Fruit fly (Drosophila melanogaster) whole organism, embryonic: ENCODE measurements around the gene CG13931.

Experiments
- CG10267 ChIP-seq: fragments of 200-800 bp; sonication (Bioruptor generic); optimal IDR thresholded peaks from 2 replicates; lab custom pipeline; 2018; ENCODE audit warnings: missing biosample characterization, mild to moderate bottlenecking, missing genetic modification characterization, moderate library complexity
- CG10321 ChIP-seq: fragments of 200-800 bp; sonication (Bioruptor generic); IDR thresholded peaks from 2 replicates; pipeline ENCODE4 v1.3.6; 2022; ENCODE audit warnings: missing biosample characterization, missing genetic modification characterization
- CG10366 ChIP-seq: fragments of 200-800 bp; sonication (Bioruptor generic); IDR thresholded peaks from 2 replicates; pipeline ENCODE4 v1.3.6; 2022; ENCODE audit warnings: missing biosample characterization, missing genetic modification characterization
- CG10979 ChIP-seq: fragments of 200-800 bp; sonication (Bioruptor generic); optimal IDR thresholded peaks from 2 replicates; lab custom pipeline; 2018; ENCODE audit warnings: missing biosample characterization, mild to moderate bottlenecking, missing genetic modification characterization, moderate library complexity
- CG11456 ChIP-seq: fragments of 200-800 bp; sonication (Bioruptor generic); IDR thresholded peaks from 3 replicates; pipeline ENCODE4 v1.3.6; 2022; ENCODE audit warnings: missing biosample characterization, missing genetic modification characterization
- CG11696 ChIP-seq: fragments of 200-800 bp; sonication (Bioruptor generic); IDR thresholded peaks from 2 replicates; pipeline ENCODE4 v1.3.6; 2022; ENCODE audit warnings: missing biosample characterization, missing genetic modification characterization
- CG1603 ChIP-seq: fragments of 200-800 bp; sonication (Bioruptor generic); optimal IDR thresholded peaks from 2 replicates; lab custom pipeline; 2019; ENCODE audit warnings: missing biosample characterization, mild to moderate bottlenecking, missing genetic modification characterization, moderate library complexity
- CG17568 ChIP-seq: fragments of 200-800 bp; sonication (Bioruptor generic); optimal IDR thresholded peaks from 2 replicates; lab custom pipeline; 2018; ENCODE audit warnings: missing biosample characterization, mild to moderate bottlenecking, missing genetic modification characterization, moderate library complexity
- CG18011 ChIP-seq: fragments of 200-800 bp; sonication (Bioruptor generic); optimal IDR thresholded peaks from 2 replicates; lab custom pipeline; 2017; ENCODE audit warnings: missing biosample characterization, missing genetic modification characterization, mild to moderate bottlenecking, moderate library complexity, missing genotype
- CG2129 ChIP-seq: fragments of 200-800 bp; sonication (Bioruptor generic); IDR thresholded peaks from 2 replicates; pipeline ENCODE4 v1.3.6; 2022; ENCODE audit warnings: missing biosample characterization, missing genetic modification characterization; ENCODE audit not compliant: partially characterized antibody
- CG30431 ChIP-seq: fragments of 200-800 bp; sonication (Bioruptor generic); optimal IDR thresholded peaks from 2 replicates; lab custom pipeline; 2017; ENCODE audit warnings: missing biosample characterization, missing genetic modification characterization
- CG3065 ChIP-seq: fragments of 200-800 bp; sonication (Bioruptor generic); optimal IDR thresholded peaks from 2 replicates; lab custom pipeline; 2016; ENCODE audit warnings: missing biosample characterization, missing genetic modification characterization
- CG3281 ChIP-seq: fragments of 200-800 bp; sonication (Bioruptor generic); optimal IDR thresholded peaks from 3 replicates; lab custom pipeline; 2017; ENCODE audit warnings: missing biosample characterization, mild to moderate bottlenecking, missing genetic modification characterization
- CG34376 ChIP-seq: fragments of 200-800 bp; sonication (Bioruptor generic); optimal IDR thresholded peaks from 2 replicates; lab custom pipeline; 2018; ENCODE audit warnings: missing biosample characterization, mild to moderate bottlenecking, missing genetic modification characterization
- CG4282 ChIP-seq: fragments of 200-800 bp; sonication (Bioruptor generic); optimal IDR thresholded peaks from 2 replicates; lab custom pipeline; 2016; ENCODE audit warnings: missing biosample characterization, missing genetic modification characterization
- CG4617 ChIP-seq: fragments of 200-800 bp; sonication (Bioruptor generic); optimal IDR thresholded peaks from 3 replicates; lab custom pipeline; 2016; ENCODE audit warnings: missing biosample characterization, missing genetic modification characterization, borderline replicate concordance
- CG4854 ChIP-seq: fragments of 200-800 bp; sonication (Bioruptor generic); optimal IDR thresholded peaks from 2 replicates; lab custom pipeline; 2016; ENCODE audit warnings: missing biosample characterization, missing genetic modification characterization, inconsistent platforms
- CG6791 ChIP-seq: fragments of 200-800 bp; sonication (Bioruptor generic); IDR thresholded peaks from 3 replicates; pipeline ENCODE4 v1.3.6; 2022; ENCODE audit warnings: missing biosample characterization, missing genetic modification characterization; ENCODE audit not compliant: partially characterized antibody
- CG8359 ChIP-seq: fragments of 200-800 bp; sonication (Bioruptor generic); optimal IDR thresholded peaks from 2 replicates; lab custom pipeline; 2017; ENCODE audit warnings: missing biosample characterization, mild to moderate bottlenecking, missing genetic modification characterization, borderline replicate concordance
- CG9609 ChIP-seq: fragments of 200-800 bp; sonication (Bioruptor generic); optimal IDR thresholded peaks from 3 replicates; lab custom pipeline; 2016; ENCODE audit warnings: missing biosample characterization, missing genetic modification characterization
- CkIIα-i1 ChIP-seq: fragments of 200-800 bp; sonication (Bioruptor generic); IDR thresholded peaks from 2 replicates; pipeline ENCODE4 v1.3.6; 2022; ENCODE audit warnings: missing biosample characterization, missing genetic modification characterization
- D19B ChIP-seq: fragments of 200-800 bp; sonication (Bioruptor generic); optimal IDR thresholded peaks from 2 replicates; lab custom pipeline; 2017; ENCODE audit warnings: missing biosample characterization, mild to moderate bottlenecking, missing genetic modification characterization
- GATAe ChIP-seq: fragments of 200-800 bp; sonication (Bioruptor generic); conservative IDR thresholded peaks from 2 replicates; pipeline ENCODE4 v1.3.6; 2022; ENCODE audit warnings: missing biosample characterization, missing genetic modification characterization
- HHEX ChIP-seq: fragments of 200-800 bp; sonication (Bioruptor generic); optimal IDR thresholded peaks from 3 replicates; lab custom pipeline; 2017; ENCODE audit warnings: missing biosample characterization, mild to moderate bottlenecking, missing genetic modification characterization, missing genetic modification reagents
- Hey ChIP-seq: fragments of 200-800 bp; sonication (Bioruptor generic); optimal IDR thresholded peaks from 3 replicates; lab custom pipeline; 2018; ENCODE audit warnings: missing biosample characterization, mild to moderate bottlenecking, missing genetic modification characterization
- Lpt ChIP-seq: fragments of >200 bp; optimal IDR thresholded peaks from 2 replicates; lab custom pipeline; 2018; ENCODE audit warnings: missing biosample characterization, missing genetic modification characterization
- MESR4 ChIP-seq: fragments of 200-800 bp; sonication (Bioruptor generic); optimal IDR thresholded peaks from 2 replicates; lab custom pipeline; 2018; ENCODE audit warnings: missing biosample characterization, mild to moderate bottlenecking, missing genetic modification characterization, moderate library complexity
- Max ChIP-seq: fragments of 200-800 bp; sonication (Bioruptor generic); optimal IDR thresholded peaks from 2 replicates; lab custom pipeline; 2016; ENCODE audit warnings: missing biosample characterization, mild to moderate bottlenecking, missing genetic modification characterization
- Nf-YA ChIP-seq: fragments of 200-800 bp; sonication (Bioruptor generic); IDR thresholded peaks from 2 replicates; pipeline ENCODE4 v1.3.6; 2022; ENCODE audit warnings: missing biosample characterization, missing genetic modification characterization
- Optix ChIP-seq: fragments of 200-800 bp; sonication (Bioruptor generic); IDR thresholded peaks from 3 replicates; pipeline ENCODE4 v1.3.6; 2022; ENCODE audit warnings: missing biosample characterization, missing genetic modification characterization
- YL-1 ChIP-seq: fragments of 200-800 bp; sonication (Bioruptor generic); optimal IDR thresholded peaks from 3 replicates; lab custom pipeline; 2017; ENCODE audit warnings: missing biosample characterization, mild to moderate bottlenecking, missing genetic modification characterization
- al ChIP-seq: fragments of 200-800 bp; sonication (Bioruptor generic); IDR thresholded peaks from 2 replicates; pipeline ENCODE4 v1.3.6; 2022; ENCODE audit warnings: missing biosample characterization, missing genetic modification characterization
- az2 ChIP-seq: fragments of 200-800 bp; sonication (Bioruptor generic); optimal IDR thresholded peaks from 3 replicates; lab custom pipeline; 2016; ENCODE audit warnings: missing biosample characterization, missing genetic modification characterization
- br ChIP-seq: fragments of >200 bp; optimal IDR thresholded peaks from 2 replicates; lab custom pipeline; 2017
- dmrt99B ChIP-seq: fragments of 200-800 bp; sonication (Bioruptor generic); optimal IDR thresholded peaks from 2 replicates; lab custom pipeline; 2018; ENCODE audit warnings: missing biosample characterization, mild to moderate bottlenecking, missing genetic modification characterization, moderate library complexity
- dysf ChIP-seq: fragments of 200-800 bp; sonication (Bioruptor generic); IDR thresholded peaks from 3 replicates; pipeline ENCODE4 v1.3.6; 2022; ENCODE audit warnings: missing biosample characterization, missing genetic modification characterization
- en ChIP-seq: fragments of 200-800 bp; sonication (Bioruptor generic); optimal IDR thresholded peaks from 2 replicates; lab custom pipeline; 2016; ENCODE audit warnings: missing biosample characterization, missing genetic modification characterization
- ken ChIP-seq: fragments of 200-800 bp; sonication (Bioruptor generic); IDR thresholded peaks from 3 replicates; pipeline ENCODE4 v1.3.6; 2022; ENCODE audit warnings: missing biosample characterization, missing genetic modification characterization
- kni ChIP-seq: fragments of 200-800 bp; sonication (Bioruptor generic); optimal IDR thresholded peaks from 3 replicates; lab custom pipeline; 2017; ENCODE audit warnings: mild to moderate bottlenecking, missing biosample characterization, missing genetic modification reagents, missing genetic modification characterization
- mld ChIP-seq: fragments of 200-800 bp; sonication (Bioruptor generic); IDR thresholded peaks from 3 replicates; pipeline ENCODE4 v1.3.6; 2022; ENCODE audit warnings: missing biosample characterization, missing genetic modification characterization; ENCODE audit not compliant: partially characterized antibody
- oc ChIP-seq: fragments of 200-800 bp; sonication (Bioruptor generic); optimal IDR thresholded peaks from 2 replicates; lab custom pipeline; 2018; ENCODE audit warnings: missing biosample characterization, mild to moderate bottlenecking, missing genetic modification characterization, moderate library complexity
- pb ChIP-seq: fragments of 200-800 bp; sonication (Bioruptor generic); optimal IDR thresholded peaks from 3 replicates; lab custom pipeline; 2016; ENCODE audit warnings: missing biosample characterization, missing genetic modification characterization
- psq ChIP-seq: fragments of 200-800 bp; sonication (Bioruptor generic); optimal IDR thresholded peaks from 2 replicates; lab custom pipeline; 2017; ENCODE audit warnings: missing biosample characterization, missing genetic modification characterization
- repo ChIP-seq: fragments of 200-800 bp; sonication (Bioruptor generic); optimal IDR thresholded peaks from 2 replicates; lab custom pipeline; 2016; ENCODE audit warnings: missing biosample characterization, missing genetic modification characterization
- sens ChIP-seq: fragments of 200-800 bp; sonication (Bioruptor generic); peaks from one replicate; lab custom pipeline; 2016; ENCODE audit warnings: missing biosample characterization, missing genetic modification characterization
- sens-2 ChIP-seq: fragments of 200-800 bp; sonication (Bioruptor generic); IDR thresholded peaks from 2 replicates; pipeline ENCODE4 v1.3.6; 2022; ENCODE audit warnings: missing biosample characterization, missing genetic modification characterization
- seq ChIP-seq: fragments of 200-800 bp; sonication (Bioruptor generic); IDR thresholded peaks from 2 replicates; pipeline ENCODE4 v1.3.6; 2022; ENCODE audit warnings: missing biosample characterization, missing genetic modification characterization
- sna ChIP-seq: fragments of 200-800 bp; sonication (Bioruptor generic); IDR thresholded peaks from 2 replicates; pipeline ENCODE4 v1.3.6; 2022; ENCODE audit warnings: missing biosample characterization, missing genetic modification characterization; ENCODE audit not compliant: partially characterized antibody
- toy ChIP-seq: fragments of 200-800 bp; sonication (Bioruptor generic); IDR thresholded peaks from 2 replicates; pipeline ENCODE4 v1.3.6; 2022; ENCODE audit warnings: missing biosample characterization, missing genetic modification characterization
- trem ChIP-seq: fragments of 200-800 bp; optimal IDR thresholded peaks from 3 replicates; lab custom pipeline; 2019; ENCODE audit warnings: missing biosample characterization, mild to moderate bottlenecking, missing genetic modification characterization, moderate library complexity
- unc-4 ChIP-seq: fragments of 200-800 bp; sonication (Bioruptor generic); IDR thresholded peaks from 2 replicates; pipeline ENCODE4 v1.3.6; 2022; ENCODE audit warnings: missing biosample characterization, missing genetic modification characterization; ENCODE audit not compliant: partially characterized antibody
- wdn ChIP-seq: fragments of 200-800 bp; sonication (Bioruptor generic); IDR thresholded peaks from 2 replicates; pipeline ENCODE4 v1.3.6; 2022; ENCODE audit warnings: missing biosample characterization, missing genetic modification characterization

CG13931 gene

dm6 chr3L:1652700-1653200, 49.5 kb downstream of the CG13931 start, which contains the start of the genes CG7970 and Vta1 (continued):
- TF ChIP-seq CG6791 (GFP tag; lab: Robert Waterston, UW) = 0 out of 3 replicates have a peak, but pooled peaks have one; percentile 36
- peak; percentile 87 for TF ChIP-seq CG4617 (GFP tag; lab: Kevin White, UChicago)
- no peak for TF ChIP-seq psq (GFP tag; lab: Kevin White, UChicago)
- no peak for TF ChIP-seq sens (GFP tag; lab: Kevin White, UChicago)
- TF ChIP-seq CG4854 = no peak
- no peak for TF ChIP-seq CG3281
- TF ChIP-seq trem (tag; lab: Kevin White, UChicago) = peak; percentile 32
- no peak for TF ChIP-seq CG30431 (GFP tag; lab: Kevin White, UChicago)
- TF ChIP-seq CG2129 (GFP tag; lab: Robert Waterston, UW) = no peak
- TF ChIP-seq wdn (GFP tag; lab: Robert Waterston, UW) = no peak
- no peak for TF ChIP-seq CG8359 (GFP tag; lab: Kevin White, UChicago)
- no peak for TF ChIP-seq unc-4
- no peak for TF ChIP-seq dysf
- no peak for TF ChIP-seq pb (GFP tag; lab: Kevin White, UChicago)
- no peak for TF ChIP-seq dmrt99B
- TF ChIP-seq CG11696 (GFP tag; lab: Robert Waterston, UW) = no peak
- TF ChIP-seq CG10321 = no peak
- no peak for TF ChIP-seq CG10366 (GFP tag; lab: Robert Waterston, UW)
- TF ChIP-seq HHEX (GFP tag; lab: Kevin White, UChicago) = no peak
- TF ChIP-seq br (lab: Kevin White, UChicago) = no peak
- no peak for TF ChIP-seq CG4282 (GFP tag; lab: Kevin White, UChicago)
- TF ChIP-seq CG10979 (tag; lab: Kevin White, UChicago) = no peak
- TF ChIP-seq kni = no peak
- TF ChIP-seq Lpt (GFP tag; lab: Kevin White, UChicago) = no peak
- TF ChIP-seq Hey (tag; lab: Kevin White, UChicago) = no peak
- TF ChIP-seq en (GFP tag; lab: Kevin White, UChicago) = no peak
- TF ChIP-seq al (GFP tag; lab: Robert Waterston, UW) = no peak
- no peak for TF ChIP-seq CG9609 (GFP tag; lab: Kevin White, UChicago)
- TF ChIP-seq sna = 0 out of 2 replicates have a peak, but pooled peaks have one; percentile 23
- TF ChIP-seq ken (GFP tag; lab: Robert Waterston, UW) = no peak
- TF ChIP-seq Optix = no peak
- TF ChIP-seq az2 (GFP tag; lab: Kevin White, UChicago) = no peak
- no peak for TF ChIP-seq CG1603
- peak; percentile 12 for TF ChIP-seq CG10267
- TF ChIP-seq CG11456 (GFP tag; lab: Robert Waterston, UW) = no peak
- no peak for TF ChIP-seq oc (tag; lab: Kevin White, UChicago)
- TF ChIP-seq CG18011 (GFP tag; lab: Kevin White, UChicago) = no peak
- TF ChIP-seq CkIIα-i1 (GFP tag; lab: Robert Waterston, UW) = no peak
- no peak for TF ChIP-seq seq
- no peak for TF ChIP-seq Nf-YA (GFP tag; lab: Robert Waterston, UW)
- no peak for TF ChIP-seq mld
- no peak for TF ChIP-seq toy (GFP tag; lab: Robert Waterston, UW)
- TF ChIP-seq Max (GFP tag; lab: Kevin White, UChicago) = no peak
- TF ChIP-seq MESR4 (GFP tag; lab: Kevin White, UChicago) = peak; percentile 68
- no peak for TF ChIP-seq CG17568
- TF ChIP-seq CG3065 (GFP tag; lab: Kevin White, UChicago) = no peak
- no peak for TF ChIP-seq GATAe (GFP tag; lab: Robert Waterston, UW)
- no peak for TF ChIP-seq D19B
- no peak for TF ChIP-seq repo (GFP tag; lab: Kevin White, UChicago)
- no peak for TF ChIP-seq sens-2 (GFP tag; lab: Robert Waterston, UW)
- peak; percentile 68 for TF ChIP-seq YL-1
- no peak for TF ChIP-seq CG34376 (GFP tag; lab: Kevin White, UChicago)
